Worm (Caenorhabditis elegans): ENCODE results near the gene nspd-3.

nspd-3 gene

ce11 chrIV:5183755-5184166 is 20.9 kb upstream of the nspd-3 start, which contains the start of gene W03F8.4 (continued):
- TF ChIP-seq lin-26 (GFP tag; IDR thresholded peaks at IDR 0.05) (0 out of 2 replicates have a peak, but pooled peaks have one; percentile 35), Y95B8A.8 (GFP tag; IDR thresholded peaks at IDR 0.05) (0 out of 2 replicates have a peak, but pooled peaks have one; percentile 19), die-1 (tag; optimal IDR thresholded peaks at IDR 0.05) (no peak), efl-1 (GFP tag; optimal IDR thresholded peaks at IDR 0.05) (peak; percentile 91), madf-10 (tag; optimal IDR thresholded peaks at IDR 0.05) (peak; percentile 51), xnd-1 (tag; optimal IDR thresholded peaks at IDR 0.05) (peak; percentile 59), bed-1 (GFP tag; IDR thresholded peaks at IDR 0.05) (0 out of 2 replicates have a peak, but pooled peaks have one; percentile 70), zim-3 (tag; optimal IDR thresholded peaks at IDR 0.05) (peak; percentile 25), Y56A3A.18 (GFP tag; IDR thresholded peaks at IDR 0.05) (peak; percentile 83; the same call in 1 of the 2 replicates), unc-130 (GFP tag; optimal IDR thresholded peaks at IDR 0.05) (peak; percentile 47), hrde-1 (tag; optimal IDR thresholded peaks at IDR 0.05; ENCODE audit: borderline replicate concordance) (peak; percentile 1), ZK185.1 (tag; optimal IDR thresholded peaks at IDR 0.05; ENCODE audit: poor library complexity, severe bottlenecking) (peak; percentile 82), Y67H2A.10 (GFP tag; conservative IDR thresholded peaks at IDR 0.05) (no peak), gei-17 (GFP tag; optimal IDR thresholded peaks at IDR 0.05) (peak; percentile 70), nhr-120 (GFP tag; IDR thresholded peaks at IDR 0.05) (no peak), sdz-38 (tag; optimal IDR thresholded peaks at IDR 0.05) (no peak), ccch-3 (GFP tag; optimal IDR thresholded peaks at IDR 0.05) (no peak), zfh-2 (GFP tag; conservative IDR thresholded peaks at IDR 0.05) (peak; percentile 56; the same call in 1 of the 2 replicates), dpff-1 (tag; optimal IDR thresholded peaks at IDR 0.05) (no peak), ceh-27 (GFP tag; optimal IDR thresholded peaks at IDR 0.05) (peak; percentile 85), him-1 (tag; optimal IDR thresholded peaks at IDR 0.05) (peak; percentile 53), attf-6 (GFP tag; IDR thresholded peaks at IDR 0.05) (peak; percentile 88), Y53G8AR.9 (GFP tag; conservative IDR thresholded peaks at IDR 0.05) (peak; percentile 94), K11D2.4 (GFP tag; IDR thresholded peaks at IDR 0.05) (peak; percentile 91), akir-1 (GFP tag; optimal IDR thresholded peaks at IDR 0.05) (peak; percentile 11), F55B11.4 (tag; optimal IDR thresholded peaks at IDR 0.05; ENCODE audit: borderline replicate concordance, insufficient read depth) (no peak), lin-54 (GFP tag; optimal IDR thresholded peaks at IDR 0.05) (peak; percentile 99), tbp1 (GFP tag; optimal IDR thresholded peaks at IDR 0.05) (peak; percentile 75), Y79H2A.3 (GFP tag; conservative IDR thresholded peaks at IDR 0.05) (no peak), let-526 (GFP tag; IDR thresholded peaks at IDR 0.05) (no peak), lsl-1 (GFP tag; optimal IDR thresholded peaks at IDR 0.05) (peak; percentile 78), Y53F4B.3 (GFP tag; IDR thresholded peaks at IDR 0.05) (no peak; the same call in 1 of the 2 replicates), ceh-58 (GFP tag; IDR thresholded peaks at IDR 0.05) (no peak), ztf-28 (GFP tag; IDR thresholded peaks at IDR 0.05) (0 out of 2 replicates have a peak, but pooled peaks have one; percentile 76), sptf-2 (GFP tag; optimal IDR thresholded peaks at IDR 0.05) (no peak), mcd-1 (GFP tag; IDR thresholded peaks at IDR 0.05) (peak; percentile 94), madf-6 (GFP tag; IDR thresholded peaks at IDR 0.05) (peak; percentile 88), ztf-6 (GFP tag; IDR thresholded peaks at IDR 0.05) (no peak), lsy-27 (tag; optimal IDR thresholded peaks at IDR 0.05; ENCODE audit: borderline replicate concordance, insufficient read depth) (no peak), nhr-80 (tag; optimal IDR thresholded peaks at IDR 0.05) (peak; percentile 65), rec-8 (tag; optimal IDR thresholded peaks at IDR 0.05) (no peak), snpc-3.4 (tag; optimal IDR thresholded peaks at IDR 0.05) (peak; percentile 66), nhr-90 (tag; optimal IDR thresholded peaks at IDR 0.05) (no peak), nfya-1 (tag; optimal IDR thresholded peaks at IDR 0.05; ENCODE audit: borderline replicate concordance, insufficient read depth) (no peak), nfyb-1 (GFP tag; IDR thresholded peaks at IDR 0.05) (peak; percentile 89), mel-28 (tag; optimal IDR thresholded peaks at IDR 0.05; ENCODE audit: borderline replicate concordance) (no peak), B0261.1 (tag; optimal IDR thresholded peaks at IDR 0.05) (peak; percentile 0)
